Fruit fly (Drosophila melanogaster) whole organism, embryonic: ENCODE results near the gene RabX4.

Experiments
- Bdp1 ChIP-seq: fragments of 200-800 bp; sonication (Bioruptor generic); optimal IDR thresholded peaks from 3 replicates; lab custom pipeline; 2016; ENCODE audit warnings: missing biosample characterization, missing genetic modification characterization
- CG1024 ChIP-seq: fragments of 200-800 bp; sonication (Bioruptor generic); IDR thresholded peaks from 2 replicates; pipeline ENCODE4 v1.3.6; 2022; ENCODE audit warnings: missing biosample characterization, missing genetic modification characterization
- CG10366 ChIP-seq: fragments of 200-800 bp; sonication (Bioruptor generic); IDR thresholded peaks from 2 replicates; pipeline ENCODE4 v1.3.6; 2022; ENCODE audit warnings: missing biosample characterization, missing genetic modification characterization
- CG11085 ChIP-seq: fragments of 200-800 bp; sonication (Bioruptor generic); IDR thresholded peaks from 2 replicates; pipeline ENCODE4 v1.3.6; 2022; ENCODE audit warnings: missing biosample characterization, missing genetic modification characterization
- CG11695 ChIP-seq: fragments of 200-800 bp; sonication (Bioruptor generic); IDR thresholded peaks from 3 replicates; pipeline ENCODE4 v1.3.6; 2022; ENCODE audit warnings: missing biosample characterization, missing genetic modification characterization
- CG1233 ChIP-seq: fragments of 200-800 bp; sonication (Bioruptor generic); optimal IDR thresholded peaks from 4 replicates; lab custom pipeline; 2018; ENCODE audit warnings: missing biosample characterization, mild to moderate bottlenecking, missing genetic modification characterization
- CG12744 ChIP-seq: fragments of 200-800 bp; sonication (Bioruptor generic); optimal IDR thresholded peaks from 2 replicates; lab custom pipeline; 2016; ENCODE audit warnings: missing biosample characterization, missing genetic modification characterization
- CG13624 ChIP-seq: fragments of 200-800 bp; sonication (Bioruptor generic); optimal IDR thresholded peaks from 2 replicates; lab custom pipeline; 2016; ENCODE audit warnings: missing biosample characterization, missing genetic modification characterization
- CG14710 ChIP-seq: fragments of 200-800 bp; sonication (Bioruptor generic); optimal IDR thresholded peaks from 3 replicates; lab custom pipeline; 2019; ENCODE audit warnings: missing biosample characterization, mild to moderate bottlenecking, missing genetic modification characterization, moderate library complexity
- CG1529 ChIP-seq: fragments of 200-800 bp; sonication (Bioruptor generic); optimal IDR thresholded peaks from 3 replicates; lab custom pipeline; 2018; ENCODE audit warnings: missing biosample characterization, missing genetic modification characterization
- CG16863 ChIP-seq: fragments of 200-800 bp; sonication (Bioruptor generic); optimal IDR thresholded peaks from 3 replicates; lab custom pipeline; 2016; ENCODE audit warnings: missing biosample characterization, missing genetic modification characterization
- CG1832 ChIP-seq: fragments of 200-800 bp; sonication (Bioruptor generic); optimal IDR thresholded peaks from 2 replicates; lab custom pipeline; 2017; ENCODE audit warnings: missing biosample characterization, mild to moderate bottlenecking, missing genetic modification characterization, inconsistent platforms
- CG2202 ChIP-seq: fragments of 200-800 bp; sonication (Bioruptor generic); optimal IDR thresholded peaks from 2 replicates; lab custom pipeline; 2018; ENCODE audit warnings: missing biosample characterization, mild to moderate bottlenecking, missing genetic modification characterization
- CG2875 ChIP-seq: fragments of 200-800 bp; sonication (Bioruptor generic); optimal IDR thresholded peaks from 2 replicates; lab custom pipeline; 2017; ENCODE audit warnings: missing biosample characterization, mild to moderate bottlenecking, missing genetic modification characterization, missing genetic modification reagents
- CG2889 ChIP-seq: fragments of 200-800 bp; sonication (Bioruptor generic); IDR thresholded peaks from 3 replicates; pipeline ENCODE4 v1.3.6; 2022; ENCODE audit warnings: missing biosample characterization, missing genetic modification characterization
- CG31441 ChIP-seq: fragments of 200-800 bp; sonication (Bioruptor generic); IDR thresholded peaks from 2 replicates; pipeline ENCODE4 v1.3.6; 2022; ENCODE audit warnings: missing biosample characterization, missing genetic modification characterization
- CG33557 ChIP-seq: fragments of 200-800 bp; sonication (Bioruptor generic); optimal IDR thresholded peaks from 2 replicates; lab custom pipeline; 2019; ENCODE audit warnings: missing biosample characterization, mild to moderate bottlenecking, missing genetic modification characterization, moderate library complexity
- CG4707 ChIP-seq: fragments of 200-800 bp; sonication (Bioruptor generic); optimal IDR thresholded peaks from 2 replicates; lab custom pipeline; 2018; ENCODE audit warnings: missing biosample characterization, mild to moderate bottlenecking, missing genetic modification characterization, moderate library complexity
- CG4820 ChIP-seq: fragments of 200-800 bp; sonication (Bioruptor generic); optimal IDR thresholded peaks from 3 replicates; lab custom pipeline; 2016; ENCODE audit warnings: missing biosample characterization, missing genetic modification characterization
- CG7839 ChIP-seq: fragments of 200-800 bp; sonication (Bioruptor generic); optimal IDR thresholded peaks from 3 replicates; lab custom pipeline; 2018; ENCODE audit warnings: missing biosample characterization, mild to moderate bottlenecking, missing genetic modification characterization, moderate library complexity
- CG7987 ChIP-seq: fragments of 200-800 bp; sonication (Bioruptor generic); optimal IDR thresholded peaks from 2 replicates; lab custom pipeline; 2018; ENCODE audit warnings: missing biosample characterization, mild to moderate bottlenecking, missing genetic modification characterization, moderate library complexity
- CG9932 ChIP-seq: fragments of 200-800 bp; sonication (Bioruptor generic); IDR thresholded peaks from 2 replicates; pipeline ENCODE4 v1.3.6; 2022; ENCODE audit warnings: missing biosample characterization, missing genetic modification characterization
- CTCF ChIP-seq: fragments of 200-800 bp; sonication (Bioruptor generic); optimal IDR thresholded peaks from 2 replicates; lab custom pipeline; 2017; ENCODE audit warnings: missing biosample characterization, mild to moderate bottlenecking, missing genetic modification characterization, moderate library complexity
- ERR ChIP-seq: fragments of 200-800 bp; sonication (Bioruptor generic); optimal IDR thresholded peaks from 2 replicates; lab custom pipeline; 2016; ENCODE audit warnings: missing biosample characterization, missing genetic modification characterization
- Ets97D ChIP-seq: fragments of 200-800 bp; sonication (Bioruptor generic); optimal IDR thresholded peaks from 3 replicates; lab custom pipeline; 2016; ENCODE audit warnings: missing biosample characterization, missing genetic modification characterization
- Fer1 ChIP-seq: fragments of 200-800 bp; sonication (Bioruptor generic); optimal IDR thresholded peaks from 2 replicates; lab custom pipeline; 2017; ENCODE audit warnings: missing biosample characterization, mild to moderate bottlenecking, missing genetic modification characterization
- Hand ChIP-seq: fragments of 200-800 bp; sonication (Bioruptor generic); optimal IDR thresholded peaks from 2 replicates; lab custom pipeline; 2017; ENCODE audit warnings: mild to moderate bottlenecking, missing biosample characterization, missing genetic modification reagents, missing genetic modification characterization
- Med ChIP-seq: fragments of 200-800 bp; sonication (Bioruptor generic); peaks from one replicate; lab custom pipeline; 2016; ENCODE audit warnings: missing biosample characterization, missing genetic modification characterization, mild to moderate bottlenecking, inconsistent platforms, moderate library complexity
- Meics ChIP-seq: fragments of 200-800 bp; sonication (Bioruptor generic); optimal IDR thresholded peaks from 2 replicates; lab custom pipeline; 2017; ENCODE audit warnings: missing biosample characterization, mild to moderate bottlenecking, missing genetic modification characterization
- Mrtf ChIP-seq: fragments of 200-800 bp; sonication (Bioruptor generic); IDR thresholded peaks from 3 replicates; pipeline ENCODE4 v1.3.6; 2022; ENCODE audit warnings: missing biosample characterization, missing genetic modification characterization
- Sox102F ChIP-seq: fragments of 200-800 bp; sonication (Bioruptor generic); optimal IDR thresholded peaks from 2 replicates; lab custom pipeline; 2018; ENCODE audit warnings: missing biosample characterization, mild to moderate bottlenecking, missing genetic modification characterization, moderate library complexity
- bbx ChIP-seq: fragments of 200-800 bp; sonication (Bioruptor generic); IDR thresholded peaks from 2 replicates; pipeline ENCODE4 v1.3.6; 2022; ENCODE audit warnings: missing biosample characterization, missing genetic modification characterization; ENCODE audit not compliant: partially characterized antibody
- crc ChIP-seq: fragments of 200-800 bp; sonication (Bioruptor generic); optimal IDR thresholded peaks from 2 replicates; lab custom pipeline; 2016; ENCODE audit warnings: missing biosample characterization, missing genetic modification characterization
- croc ChIP-seq: fragments of 200-800 bp; sonication (Bioruptor generic); conservative IDR thresholded peaks from 3 replicates; pipeline ENCODE4 v1.3.6; 2022; ENCODE audit warnings: missing biosample characterization, missing genetic modification characterization
- da ChIP-seq: fragments of 200-800 bp; sonication (Bioruptor generic); optimal IDR thresholded peaks from 2 replicates; lab custom pipeline; 2016; ENCODE audit warnings: missing biosample characterization, missing genetic modification characterization
- fd102C ChIP-seq: fragments of 200-800 bp; sonication (Bioruptor generic); optimal IDR thresholded peaks from 2 replicates; lab custom pipeline; 2018; ENCODE audit warnings: missing biosample characterization, mild to moderate bottlenecking, missing genetic modification characterization, moderate library complexity
- fd3F ChIP-seq: fragments of 200-800 bp; sonication (Bioruptor generic); optimal IDR thresholded peaks from 2 replicates; lab custom pipeline; 2018; ENCODE audit warnings: missing biosample characterization, mild to moderate bottlenecking, missing genetic modification characterization, moderate library complexity
- h ChIP-seq: fragments of >200 bp; optimal IDR thresholded peaks from 2 replicates; lab custom pipeline; 2017
- hb ChIP-seq: fragments of 200-800 bp; sonication (Bioruptor generic); IDR thresholded peaks from 3 replicates; pipeline ENCODE4 v1.3.6; 2022; ENCODE audit warnings: missing biosample characterization, missing genetic modification characterization; ENCODE audit not compliant: partially characterized antibody
- insv ChIP-seq, 2 experiments: fragments of 200-800 bp; sonication (Bioruptor generic); optimal IDR thresholded peaks; 3 replicates each; lab custom pipeline; 2016 to 2018; ENCODE audit warnings: missing biosample characterization in 2 of 2, missing genetic modification characterization in 2 of 2
- nerfin-2 ChIP-seq: fragments of 200-800 bp; sonication (Bioruptor generic); IDR thresholded peaks from 2 replicates; pipeline ENCODE4 v1.3.6; 2022; ENCODE audit warnings: missing biosample characterization, missing genetic modification characterization; ENCODE audit not compliant: partially characterized antibody
- nmo ChIP-seq: fragments of 200-800 bp; sonication (Bioruptor generic); optimal IDR thresholded peaks from 2 replicates; lab custom pipeline; 2018; ENCODE audit warnings: missing biosample characterization, mild to moderate bottlenecking, missing genetic modification characterization, moderate library complexity
- pan ChIP-seq, 4 experiments: fragments of >200 bp in 3 of 4; fragments of 200-800 bp in 1 of 4; sonication (Bioruptor generic) in 1 of 4; optimal IDR thresholded peaks in 3 of 4; IDR thresholded peaks in 1 of 4; 2 replicates each; pipeline versions ENCODE4 v1.3.6 to Lab custom; 2017 to 2022; ENCODE audit warnings: missing biosample characterization in 2 of 4, missing genetic modification characterization in 2 of 4, mixed read lengths in 1 of 4
- row ChIP-seq: fragments of 200-800 bp; sonication (Bioruptor generic); IDR thresholded peaks from 3 replicates; pipeline ENCODE4 v1.3.6; 2022; ENCODE audit warnings: missing biosample characterization, missing genetic modification characterization
- run ChIP-seq: fragments of 200-800 bp; sonication (Bioruptor generic); optimal IDR thresholded peaks from 3 replicates; lab custom pipeline; 2018; ENCODE audit warnings: missing biosample characterization, mild to moderate bottlenecking, missing genetic modification characterization
- salm ChIP-seq: fragments of 200-800 bp; sonication (Bioruptor generic); optimal IDR thresholded peaks from 2 replicates; lab custom pipeline; 2018; ENCODE audit warnings: missing biosample characterization, mild to moderate bottlenecking, missing genetic modification characterization
- sug ChIP-seq: fragments of 200-800 bp; optimal IDR thresholded peaks from 2 replicates; lab custom pipeline; 2019; ENCODE audit warnings: missing biosample characterization, mild to moderate bottlenecking, missing genetic modification characterization, moderate library complexity
- twi ChIP-seq: fragments of 200-800 bp; optimal IDR thresholded peaks from 2 replicates; lab custom pipeline; 2019; ENCODE audit warnings: missing biosample characterization, mild to moderate bottlenecking, missing genetic modification characterization, moderate library complexity
- vfl ChIP-seq: fragments of 200-800 bp; sonication (Bioruptor generic); optimal IDR thresholded peaks from 2 replicates; lab custom pipeline; 2016; ENCODE audit warnings: missing biosample characterization, missing genetic modification characterization
- zen2 ChIP-seq: fragments of 200-800 bp; sonication (Bioruptor generic); IDR thresholded peaks from 3 replicates; pipeline ENCODE4 v1.3.6; 2022; ENCODE audit warnings: missing biosample characterization, missing genetic modification characterization; ENCODE audit not compliant: partially characterized antibody
- zfh2 ChIP-seq: fragments of 200-800 bp; sonication (Bioruptor generic); optimal IDR thresholded peaks from 2 replicates; lab custom pipeline; 2016; ENCODE audit warnings: missing biosample characterization, missing genetic modification characterization

Gene RabX4

DNA sequence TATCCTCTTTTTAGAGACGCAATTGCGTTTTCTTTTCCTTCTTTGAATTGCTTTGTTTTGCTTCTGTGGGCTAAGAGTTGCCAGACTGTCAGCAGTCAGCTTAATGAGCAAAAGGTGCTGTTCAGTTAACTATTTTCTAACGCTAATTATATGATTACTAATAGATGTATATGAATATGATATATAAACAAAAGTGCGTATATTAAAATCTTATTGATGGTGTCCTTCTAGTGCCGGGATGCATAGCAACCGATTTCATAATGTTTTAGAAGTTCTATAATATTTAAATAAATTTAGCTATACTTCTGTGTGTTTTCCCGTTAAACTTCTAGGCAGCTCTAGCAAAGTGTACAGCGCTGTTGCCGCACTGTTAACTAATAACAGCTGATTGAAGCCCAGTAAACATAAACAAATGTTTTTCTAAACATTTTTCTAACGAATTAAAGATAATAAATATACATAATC lies 1.7 kb upstream of the RabX4 start, which contains the start of the genes Kaz and CG43273 (continued):
- TF ChIP-seq CG1024 (no peak), pan (optimal IDR thresholded peaks at IDR 0.05; lab: Kevin White, UChicago) (no peak), pan (GFP tag; optimal IDR thresholded peaks at IDR 0.05 in 1 of 2, IDR thresholded peaks at IDR 0.05 in 1 of 2) (no peak), CG2889 (GFP tag; lab: Robert Waterston, UW) (no peak), CG31441 (no peak; the same call in 1 of the 2 replicates), sug (tag; lab: Kevin White, UChicago) (no peak), Sox102F (GFP tag; lab: Kevin White, UChicago) (no peak), h (lab: Kevin White, UChicago) (no peak), fd102C (no peak), twi (tag; lab: Kevin White, UChicago) (no peak), Med (GFP tag; lab: Kevin White, UChicago) (peak; percentile 81), CG9932 (GFP tag; lab: Robert Waterston, UW) (peak; percentile 78), CG10366 (GFP tag; lab: Robert Waterston, UW) (peak; percentile 49; the same call in 1 of the 2 replicates), CTCF (no peak), Hand (no peak), CG13624 (GFP tag; lab: Kevin White, UChicago) (peak; percentile 13), CG7839 (tag; lab: Kevin White, UChicago) (no peak), nmo (GFP tag; lab: Kevin White, UChicago) (peak; percentile 83), insv (GFP tag; optimal IDR thresholded peaks at IDR 0.05; lab: Kevin White, UChicago) (peak in 1 of 2 experiments; percentile 14), CG1233 (GFP tag; lab: Kevin White, UChicago) (peak; percentile 22), croc (GFP tag; lab: Robert Waterston, UW) (no peak), bbx (GFP tag; lab: Robert Waterston, UW) (no peak), CG12744 (GFP tag; lab: Kevin White, UChicago) (no peak), Ets97D (GFP tag; lab: Kevin White, UChicago) (no peak), crc (GFP tag; lab: Kevin White, UChicago) (no peak), zfh2 (peak; percentile 20), Mrtf (GFP tag; lab: Robert Waterston, UW) (no peak), da (GFP tag; lab: Kevin White, UChicago) (no peak), zen2 (no peak), CG1529 (GFP tag; lab: Kevin White, UChicago) (no peak), fd3F (peak; percentile 33), nerfin-2 (GFP tag; lab: Robert Waterston, UW) (no peak), CG7987 (GFP tag; lab: Kevin White, UChicago) (no peak), CG2875 (no peak), Bdp1 (GFP tag; lab: Kevin White, UChicago) (no peak), CG33557 (peak; percentile 55), CG14710 (tag; lab: Kevin White, UChicago) (peak; percentile 81), salm (tag; lab: Kevin White, UChicago) (no peak), row (peak; percentile 94), CG11085 (GFP tag; lab: Robert Waterston, UW) (no peak), CG11695 (GFP tag; lab: Robert Waterston, UW) (no peak), vfl (GFP tag; lab: Kevin White, UChicago) (no peak), CG4707 (no peak), Fer1 (GFP tag; lab: Kevin White, UChicago) (no peak), CG4820 (GFP tag; lab: Kevin White, UChicago) (peak; percentile 42), CG2202 (tag; lab: Kevin White, UChicago) (peak; percentile 12), hb (GFP tag; lab: Robert Waterston, UW) (no peak), CG1832 (GFP tag; lab: Kevin White, UChicago) (no peak), Meics (GFP tag; lab: Kevin White, UChicago) (peak; percentile 58), ERR (GFP tag; lab: Kevin White, UChicago) (no peak), CG16863 (no peak), run (tag; lab: Kevin White, UChicago) (no peak)
